Fruit fly (Drosophila melanogaster): ENCODE results near the gene CG12231.
A peak's percentile ranks its signal among the peaks of the same experiment; 100 is the strongest.

Gene CG12231

DNA sequence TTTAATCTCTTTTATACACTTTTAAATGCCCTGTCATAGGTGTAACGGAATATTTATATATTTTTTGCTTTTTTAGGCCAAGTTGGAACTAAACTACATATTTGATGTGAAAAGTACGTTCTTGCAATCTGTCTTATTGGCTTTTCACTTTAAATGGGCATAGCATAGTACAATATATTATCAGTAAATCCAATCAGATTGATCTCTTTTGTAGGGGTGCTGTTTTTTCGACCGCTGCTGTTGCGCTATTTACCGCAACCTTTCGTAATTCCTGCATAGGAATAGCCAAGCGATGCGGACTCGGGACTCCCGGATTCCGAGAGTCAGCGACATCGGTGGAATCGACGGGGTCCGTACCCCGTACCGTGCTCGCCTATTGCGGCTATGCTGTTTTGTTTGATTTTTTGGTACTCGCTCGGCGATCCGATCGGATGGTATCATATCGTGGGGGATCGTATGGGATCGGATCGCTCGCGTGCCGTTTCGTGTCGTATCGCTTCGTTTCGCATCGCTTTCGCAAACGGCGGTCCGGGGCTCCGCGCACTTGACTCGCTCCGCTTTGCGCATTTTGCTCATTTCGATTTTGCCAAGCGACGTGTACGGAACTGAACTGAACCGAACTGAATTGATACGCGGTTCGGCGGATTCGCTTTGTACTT is 33.6 kb downstream of the CG12231 start (continued):
- peak; percentile 33 for TF ChIP-seq exex (tag; optimal IDR thresholded peaks at IDR 0.05)
- no peak for TF ChIP-seq repo (GFP tag; optimal IDR thresholded peaks at IDR 0.05)
- no peak for TF ChIP-seq dmrt11E (tag; optimal IDR thresholded peaks at IDR 0.05)
- no peak for TF ChIP-seq z (GFP tag; IDR thresholded peaks at IDR 0.05)
- TF ChIP-seq CG8290 (GFP tag; optimal IDR thresholded peaks at IDR 0.05), result no peak
- peak in 1 of 2 experiments; percentile 87 for TF ChIP-seq CG8290 (tag; optimal IDR thresholded peaks at IDR 0.05)
- no peak for TF ChIP-seq oc (tag; optimal IDR thresholded peaks at IDR 0.05)
- no peak for TF ChIP-seq CG4328 (GFP tag; optimal IDR thresholded peaks at IDR 0.05)
- TF ChIP-seq CG4707 (GFP tag; optimal IDR thresholded peaks at IDR 0.05), result no peak
- no peak for TF ChIP-seq tx (GFP tag; optimal IDR thresholded peaks at IDR 0.05)
- no peak for TF ChIP-seq hth (optimal IDR thresholded peaks at IDR 0.05)
- no peak for TF ChIP-seq nmo (GFP tag; optimal IDR thresholded peaks at IDR 0.05)
- TF ChIP-seq Awh (GFP tag; IDR thresholded peaks at IDR 0.05), result no peak
- no peak for TF ChIP-seq Dek (tag; optimal IDR thresholded peaks at IDR 0.05)
- no peak for TF ChIP-seq ttk (GFP tag; IDR thresholded peaks at IDR 0.05)
- no peak for TF ChIP-seq trh (GFP tag; optimal IDR thresholded peaks at IDR 0.05)
- no peak for TF ChIP-seq Dref (GFP tag; IDR thresholded peaks at IDR 0.05)
- TF ChIP-seq CG6813 (GFP tag; optimal IDR thresholded peaks at IDR 0.05), result no peak
- peak; percentile 1 for TF ChIP-seq Meics (GFP tag; optimal IDR thresholded peaks at IDR 0.05)
- TF ChIP-seq CG14860 (GFP tag; IDR thresholded peaks at IDR 0.05; ENCODE audit: partially characterized antibody), result no peak
- no peak for TF ChIP-seq ap (GFP tag; IDR thresholded peaks at IDR 0.05)
- TF ChIP-seq lab (GFP tag; optimal IDR thresholded peaks at IDR 0.05), result peak; percentile 74
- no peak for TF ChIP-seq Mrtf (GFP tag; IDR thresholded peaks at IDR 0.05)
- TF ChIP-seq Fer3 (tag; optimal IDR thresholded peaks at IDR 0.05), result no peak
- TF ChIP-seq CG15073 (GFP tag; optimal IDR thresholded peaks at IDR 0.05), result no peak
- TF ChIP-seq CG10959 (GFP tag; IDR thresholded peaks at IDR 0.05), result no peak
- TF ChIP-seq mld (GFP tag; IDR thresholded peaks at IDR 0.05; ENCODE audit: partially characterized antibody), result no peak
- TF ChIP-seq fd64A (GFP tag; optimal IDR thresholded peaks at IDR 0.05), result no peak
- no peak for TF ChIP-seq shn (GFP tag; optimal IDR thresholded peaks at IDR 0.05)
- no peak for TF ChIP-seq CG9437 (GFP tag; optimal IDR thresholded peaks at IDR 0.05)
- TF ChIP-seq Adf1 (GFP tag; IDR thresholded peaks at IDR 0.05), result peak; percentile 59; the same call in 1 of the 2 replicates
- TF ChIP-seq eve (GFP tag; optimal IDR thresholded peaks at IDR 0.05), result no peak
- no peak for TF ChIP-seq az2 (GFP tag; optimal IDR thresholded peaks at IDR 0.05)
- TF ChIP-seq CG13424 (tag; optimal IDR thresholded peaks at IDR 0.05), result no peak
- TF ChIP-seq CG31224 (GFP tag; IDR thresholded peaks at IDR 0.05), result no peak
- peak; percentile 20 for TF ChIP-seq CG12299 (tag; optimal IDR thresholded peaks at IDR 0.05)
- TF ChIP-seq CG18599 (GFP tag; optimal IDR thresholded peaks at IDR 0.05), result peak; percentile 47
- peak; percentile 34 for TF ChIP-seq HmgZ (tag; optimal IDR thresholded peaks at IDR 0.05)
- TF ChIP-seq rib (GFP tag; IDR thresholded peaks at IDR 0.05), result peak; percentile 85
- TF ChIP-seq CG17829 (tag; optimal IDR thresholded peaks at IDR 0.05), result no peak
- no peak for TF ChIP-seq sima (GFP tag; optimal IDR thresholded peaks at IDR 0.05)
- no peak for TF ChIP-seq Bteb2 (GFP tag; optimal IDR thresholded peaks at IDR 0.05)
- no peak for TF ChIP-seq tll (GFP tag; optimal IDR thresholded peaks at IDR 0.05)
- no peak for TF ChIP-seq Dfd (GFP tag; optimal IDR thresholded peaks at IDR 0.05)
- TF ChIP-seq Rfx (GFP tag; IDR thresholded peaks at IDR 0.05), result peak; percentile 58
- TF ChIP-seq CG12236 (GFP tag; optimal IDR thresholded peaks at IDR 0.05), result no peak
- no peak for TF ChIP-seq gfzf (GFP tag; optimal IDR thresholded peaks at IDR 0.05)
- no peak for TF ChIP-seq Trl (optimal IDR thresholded peaks at IDR 0.05)
- TF ChIP-seq Trl (GFP tag; optimal IDR thresholded peaks at IDR 0.05), result no peak
- no peak for TF ChIP-seq Taf1 (GFP tag; IDR thresholded peaks at IDR 0.05)
- 0 out of 3 replicates have a peak, but pooled peaks have one; percentile 9 for TF ChIP-seq CG34224 (GFP tag; IDR thresholded peaks at IDR 0.05; ENCODE audit: partially characterized antibody)
